Worm (Caenorhabditis elegans): ENCODE measurements around the gene twk-5.
"Not testable (repeated sequence)": the region's sequence is repeated elsewhere in the genome, so short reads cannot be mapped to it uniquely, and the experiment has no call there.

twk-5 gene

DNA sequence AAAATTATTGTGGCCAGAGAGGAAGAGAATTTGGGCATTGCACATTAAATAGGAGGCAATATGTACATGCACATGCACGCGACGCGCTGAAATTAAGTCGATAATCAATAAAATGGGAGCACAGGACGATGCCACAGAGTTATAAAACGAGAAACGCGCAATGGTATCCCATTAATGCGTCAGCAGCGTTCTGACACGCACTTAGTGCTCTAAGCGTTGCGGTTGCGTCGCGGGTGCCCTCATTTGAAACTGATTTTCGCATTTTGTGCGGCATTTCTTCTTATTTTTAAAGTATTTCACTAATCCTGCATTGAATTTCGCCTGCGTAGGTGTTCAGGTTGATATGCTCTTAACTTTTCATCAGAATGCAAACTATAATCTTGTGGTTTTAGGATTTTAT, 32.1 kb downstream of the twk-5 start, which contains the start of gene rsp-1:
Gene rsp-1 (plus strand): TSS at position 338 of the 400 bp plus-strand sequence.
- TF ChIP-seq unc-62 (GFP tag; optimal IDR thresholded peaks at IDR 0.05), result no peak

DNA sequence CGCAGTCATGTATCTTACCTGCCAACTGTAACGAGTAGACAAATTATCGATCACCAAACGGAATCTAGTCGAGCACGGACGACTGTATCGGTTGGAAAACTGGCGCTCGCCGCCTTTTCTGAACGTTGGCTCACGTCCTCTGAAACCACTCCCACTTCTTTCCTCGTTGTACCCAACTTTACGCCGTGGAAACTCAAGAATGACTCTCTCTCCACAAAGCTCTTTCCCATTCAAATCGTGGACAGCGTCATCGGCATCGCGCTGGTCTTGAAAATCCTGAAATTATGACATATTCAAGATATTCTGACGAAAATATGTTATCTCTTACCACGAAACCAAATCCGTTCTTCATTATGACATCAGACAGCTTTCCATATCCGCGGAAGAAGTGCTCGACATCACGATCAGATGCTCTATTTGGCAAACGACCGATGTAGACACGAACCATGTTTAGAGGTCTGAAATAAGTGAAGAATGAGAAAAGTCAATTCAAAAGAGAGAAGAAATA, 32.5 kb downstream of the twk-5 start, which contains the start of gene rsp-2:
Gene rsp-2 (minus strand): TSS at position 458 of the 508 bp plus-strand sequence.
- TF ChIP-seq unc-62 (GFP tag; optimal IDR thresholded peaks at IDR 0.05), result no peak

DNA sequence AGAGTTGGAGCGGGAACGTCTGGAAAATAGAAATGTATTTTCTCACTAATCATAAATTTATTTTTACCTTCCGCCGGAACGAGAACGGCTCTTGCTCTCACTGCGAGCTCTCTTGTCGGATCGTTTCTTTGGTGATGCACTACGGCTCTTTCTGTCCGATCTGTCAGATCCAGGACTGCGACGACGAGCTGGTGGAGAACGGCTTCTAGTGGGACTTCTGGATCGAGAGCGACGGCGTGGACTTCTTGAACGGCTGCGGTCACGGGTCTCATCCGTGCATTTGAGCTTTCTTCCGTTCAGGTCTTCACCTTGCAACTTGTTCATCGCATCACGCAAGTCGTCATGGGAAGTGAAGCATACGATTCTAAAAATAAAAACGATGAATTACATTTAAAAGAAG, 33.4 kb downstream of the twk-5 start:
- no peak for TF ChIP-seq unc-62 (GFP tag; optimal IDR thresholded peaks at IDR 0.05)

DNA sequence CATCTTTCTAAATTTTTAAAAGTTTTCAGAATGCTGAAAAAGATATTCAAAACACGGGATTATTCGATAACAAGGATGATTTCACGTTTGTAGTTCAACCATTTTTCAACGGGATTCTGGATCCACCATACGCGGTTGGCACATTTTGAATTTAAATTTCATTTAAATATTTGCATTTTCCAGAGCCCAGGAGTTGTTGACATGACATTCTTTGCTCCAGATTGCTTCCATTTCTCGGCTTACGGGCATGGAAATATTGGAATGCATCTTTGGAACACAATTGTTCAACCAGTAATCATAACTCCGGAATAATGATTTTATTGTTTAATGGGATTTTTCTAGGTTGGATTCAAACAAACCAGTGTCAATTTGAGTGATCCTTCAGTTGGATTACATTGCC, 34.2 kb downstream of the twk-5 start:
- TF ChIP-seq unc-62 (GFP tag; optimal IDR thresholded peaks at IDR 0.05), result no peak

DNA sequence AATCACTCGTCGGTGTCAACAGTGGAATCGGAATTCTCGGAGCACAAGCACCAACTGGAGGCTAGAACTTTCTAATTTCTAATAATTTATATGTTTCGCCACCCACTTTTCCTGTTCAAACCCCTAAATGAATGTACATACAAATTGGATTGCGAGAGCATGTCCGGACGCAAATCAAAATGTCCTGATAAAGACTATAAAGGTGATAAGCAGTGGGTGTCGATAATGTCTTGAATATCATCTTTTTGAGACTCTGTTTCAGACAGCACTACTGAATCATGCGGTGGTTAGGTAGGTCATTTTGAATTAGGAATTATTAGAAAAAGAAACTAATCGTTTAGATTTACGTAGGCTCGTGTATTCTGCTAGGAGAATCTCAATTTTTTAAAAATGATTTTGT, 36.3 kb downstream of the twk-5 start, which contains the start of gene W02B12.1:
Gene W02B12.1 (plus strand): TSS at position 269 of the 400 bp plus-strand sequence.
- no peak for TF ChIP-seq unc-62 (GFP tag; optimal IDR thresholded peaks at IDR 0.05)

DNA sequence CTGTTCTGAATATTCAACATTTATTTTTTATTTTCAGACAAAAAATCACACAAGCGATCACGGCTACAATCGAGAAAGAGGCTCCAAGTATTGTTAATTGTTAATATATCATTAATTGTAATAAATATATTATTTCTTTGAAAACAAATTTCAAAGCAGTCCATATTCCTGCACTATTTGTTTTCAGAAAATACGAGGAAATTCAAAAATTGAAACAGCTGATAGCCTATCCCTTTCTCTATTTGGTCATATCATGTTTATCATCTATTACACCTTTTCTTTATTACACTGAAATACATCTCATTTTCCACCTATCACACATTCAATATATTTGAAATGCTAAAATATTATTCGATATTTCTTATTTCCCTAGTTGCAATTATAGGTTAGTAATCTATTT, 40.1 kb downstream of the twk-5 start, which contains the start of gene W02B12.13:
Gene W02B12.13 (plus strand): TSS at position 301 of the 400 bp plus-strand sequence.
- no peak for TF ChIP-seq unc-62 (GFP tag; optimal IDR thresholded peaks at IDR 0.05)

DNA sequence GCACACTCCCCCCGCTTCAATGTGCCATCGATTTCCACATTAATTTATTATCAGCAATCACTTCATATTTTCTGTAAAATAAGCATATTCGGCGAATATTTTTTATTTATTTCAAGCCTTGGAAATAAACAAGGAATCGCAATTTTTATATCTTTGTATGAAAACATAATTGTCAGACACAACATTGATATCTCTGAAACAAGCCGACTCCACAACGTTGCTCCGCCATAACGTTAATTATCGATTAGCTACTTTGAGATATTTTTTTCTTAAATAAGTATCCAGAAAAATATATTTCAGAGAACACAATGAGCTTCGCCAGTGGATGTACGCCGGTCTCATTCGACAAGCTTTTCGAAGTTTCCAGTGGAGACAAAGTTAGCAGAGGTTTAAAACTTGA, 41.2 kb downstream of the twk-5 start, which contains the start of gene adbp-1:
Gene adbp-1 (plus strand): TSS at position 301 of the 400 bp plus-strand sequence.
- no peak for TF ChIP-seq unc-62 (GFP tag; optimal IDR thresholded peaks at IDR 0.05)

DNA sequence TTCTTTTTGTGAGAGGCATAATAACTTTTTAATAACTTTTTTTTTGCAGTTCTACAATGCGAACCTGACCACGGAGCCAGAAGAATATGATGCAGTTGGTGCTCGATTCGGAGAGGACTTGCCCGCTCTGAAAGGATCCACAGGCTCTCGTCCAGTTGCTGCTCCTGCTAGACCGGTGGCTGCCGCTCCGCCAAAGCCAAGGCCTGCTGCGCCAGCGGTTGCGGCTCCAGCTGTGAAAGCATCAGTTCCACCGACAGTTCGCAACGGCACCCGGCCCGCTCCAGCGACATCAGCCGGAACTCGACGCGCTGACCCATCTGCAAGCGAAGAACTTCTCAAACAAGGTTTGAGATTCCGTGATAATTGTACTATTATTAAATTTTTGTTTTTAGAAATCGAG, 42.0 kb downstream of the twk-5 start:
- TF ChIP-seq unc-62 (GFP tag; optimal IDR thresholded peaks at IDR 0.05), result no peak

DNA sequence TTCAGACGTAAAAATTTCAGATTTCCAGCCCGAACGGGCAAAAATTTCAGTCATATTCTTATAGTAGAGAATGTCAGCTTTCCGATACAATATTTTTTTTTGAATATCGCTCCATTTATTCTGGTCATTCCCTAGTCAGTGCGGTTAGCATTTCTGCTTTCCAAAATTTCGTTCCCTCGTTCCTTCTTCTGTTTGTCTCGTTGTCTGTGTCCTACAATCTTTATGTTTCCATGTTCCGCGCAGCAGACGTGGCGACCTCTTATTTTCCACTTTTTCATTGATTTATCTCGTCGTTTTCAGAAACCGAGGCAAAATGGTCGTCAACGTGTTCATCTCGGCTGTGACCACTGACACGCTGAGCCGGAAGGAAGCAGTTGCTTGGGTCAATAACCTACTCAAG, 42.7 kb downstream of the twk-5 start, which contains the start of gene ebp-2:
Gene ebp-2 (plus strand): TSS at position 301 of the 400 bp plus-strand sequence.
- not testable (repeated sequence) for TF ChIP-seq unc-62 (GFP tag; optimal IDR thresholded peaks at IDR 0.05)

DNA sequence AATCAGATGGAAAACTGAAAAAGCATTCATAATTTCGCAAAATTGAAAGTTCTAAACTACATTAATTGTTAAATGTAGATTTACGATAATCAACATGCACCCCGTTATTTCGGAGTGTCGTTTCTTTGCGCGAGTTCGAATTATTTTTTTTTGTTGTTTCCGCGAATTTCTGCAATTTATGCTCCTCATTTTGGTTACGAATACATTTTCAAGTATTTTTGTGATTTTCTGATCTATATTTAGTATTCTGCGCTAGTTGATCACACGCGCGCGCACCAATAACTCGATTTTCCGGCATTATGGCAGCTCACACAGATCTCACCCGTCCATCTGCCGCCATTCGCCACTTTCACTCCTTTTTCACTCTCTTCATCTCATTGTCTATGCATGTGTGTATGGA, 44.8 kb downstream of the twk-5 start, which contains the start of gene VW02B12L.2:
Gene VW02B12L.2 (minus strand): TSS at position 65 of the 400 bp plus-strand sequence.
- TF ChIP-seq unc-62 (GFP tag; optimal IDR thresholded peaks at IDR 0.05), result no peak

DNA sequence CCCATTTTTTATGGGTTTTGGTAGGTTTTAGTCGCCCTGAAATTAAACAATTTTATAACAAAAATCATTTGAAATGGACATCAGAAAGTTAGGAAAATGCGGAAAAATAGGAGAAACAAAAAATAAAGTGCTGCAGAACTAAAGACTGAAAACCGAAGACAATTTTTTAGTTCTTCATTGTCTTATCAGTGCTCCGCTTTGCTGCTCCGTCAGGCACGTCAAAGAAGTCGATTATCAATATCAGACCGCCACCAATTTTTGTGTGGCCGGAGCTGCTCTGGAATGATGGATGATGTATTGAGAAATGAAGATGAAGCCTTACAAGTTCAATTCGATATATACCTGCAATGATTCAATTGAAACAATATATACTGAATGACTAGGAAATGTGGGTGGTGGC, 46.7 kb downstream of the twk-5 start, which contains the start of gene vha-6:
Gene vha-6 (minus strand): TSS at position 36 of the 400 bp plus-strand sequence.
- TF ChIP-seq unc-62 (GFP tag; optimal IDR thresholded peaks at IDR 0.05), result no peak

DNA sequence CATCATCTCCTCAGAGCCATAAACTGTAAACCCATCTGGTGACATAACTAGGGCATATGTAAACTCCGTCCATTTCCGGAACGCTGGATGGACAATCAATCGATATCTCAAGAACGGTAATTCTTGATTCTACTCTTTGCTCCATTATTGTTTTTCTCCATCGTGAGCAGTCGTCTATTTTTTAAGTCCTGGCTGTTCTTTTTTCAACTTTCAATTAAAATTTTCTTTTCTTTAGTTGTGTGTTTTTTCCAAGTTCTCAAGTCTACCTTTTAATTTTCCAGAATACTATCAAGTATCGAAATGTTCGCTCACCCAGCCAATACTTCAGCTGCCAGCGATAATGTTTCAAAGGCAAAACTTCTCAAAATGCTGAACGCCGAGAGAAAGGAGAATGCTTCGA, 51.2 kb downstream of the twk-5 start, which contains the start of gene C05D12.5:
Gene C05D12.5 (plus strand): TSS at position 301 of the 400 bp plus-strand sequence.
- TF ChIP-seq unc-62 (GFP tag; optimal IDR thresholded peaks at IDR 0.05), result no peak

All from whole organism, dauer.